Fruit fly (Drosophila melanogaster) whole organism, embryonic: ENCODE measurements around the gene CG43680.
A peak's percentile ranks its signal among the peaks of the same experiment; 100 is the strongest.

Experiments
- Atf6 ChIP-seq: fragments of 200-800 bp; sonication (Bioruptor generic); IDR thresholded peaks from 2 replicates; pipeline ENCODE4 v1.3.6; 2022; ENCODE audit warnings: missing biosample characterization, missing genetic modification characterization
- Awh ChIP-seq: fragments of 200-800 bp; sonication (Bioruptor generic); IDR thresholded peaks from 2 replicates; pipeline ENCODE4, ENCODE4 v1.3.6; 2022; ENCODE audit warnings: missing biosample characterization, missing genetic modification characterization
- CG10979 ChIP-seq: fragments of 200-800 bp; sonication (Bioruptor generic); optimal IDR thresholded peaks from 2 replicates; lab custom pipeline; 2018; ENCODE audit warnings: missing biosample characterization, mild to moderate bottlenecking, missing genetic modification characterization, moderate library complexity
- CG14014 ChIP-seq: fragments of 200-800 bp; sonication (Bioruptor generic); IDR thresholded peaks from 2 replicates; pipeline ENCODE4 v1.3.6; 2022; ENCODE audit warnings: missing biosample characterization, missing genetic modification characterization
- CG14441 ChIP-seq: fragments of 200-800 bp; sonication (Bioruptor generic); IDR thresholded peaks from 2 replicates; pipeline ENCODE4 v1.3.6; 2022; ENCODE audit warnings: missing biosample characterization, missing genetic modification characterization
- CG15696 ChIP-seq: fragments of 200-800 bp; sonication (Bioruptor generic); optimal IDR thresholded peaks from 2 replicates; lab custom pipeline; 2019; ENCODE audit warnings: missing biosample characterization, mild to moderate bottlenecking, missing genetic modification characterization, moderate library complexity
- CG2199 ChIP-seq: fragments of 200-800 bp; sonication (Bioruptor generic); IDR thresholded peaks from 3 replicates; pipeline ENCODE4 v1.3.6; 2022; ENCODE audit warnings: missing biosample characterization, missing genetic modification characterization
- CG3995 ChIP-seq: fragments of 200-800 bp; sonication (Bioruptor generic); optimal IDR thresholded peaks from 3 replicates; lab custom pipeline; 2016; ENCODE audit warnings: missing biosample characterization, missing genetic modification characterization
- CG7963 ChIP-seq: fragments of 200-800 bp; sonication (Bioruptor generic); IDR thresholded peaks from 3 replicates; pipeline ENCODE4 v1.3.6; 2022; ENCODE audit warnings: missing biosample characterization, missing genetic modification characterization; ENCODE audit not compliant: partially characterized antibody
- CG8281 ChIP-seq: fragments of 200-800 bp; sonication (Bioruptor generic); optimal IDR thresholded peaks from 2 replicates; lab custom pipeline; 2018; ENCODE audit warnings: missing biosample characterization, mild to moderate bottlenecking, missing genetic modification characterization, moderate library complexity
- CG8359 ChIP-seq: fragments of 200-800 bp; sonication (Bioruptor generic); optimal IDR thresholded peaks from 2 replicates; lab custom pipeline; 2017; ENCODE audit warnings: missing biosample characterization, mild to moderate bottlenecking, missing genetic modification characterization, borderline replicate concordance
- CG9817 ChIP-seq: fragments of 200-800 bp; sonication (Bioruptor generic); optimal IDR thresholded peaks from 2 replicates; lab custom pipeline; 2018; ENCODE audit warnings: missing biosample characterization, mild to moderate bottlenecking, missing genetic modification characterization, moderate library complexity
- CkIIα-i1 ChIP-seq: fragments of 200-800 bp; sonication (Bioruptor generic); IDR thresholded peaks from 2 replicates; pipeline ENCODE4 v1.3.6; 2022; ENCODE audit warnings: missing biosample characterization, missing genetic modification characterization
- Dip3 ChIP-seq: fragments of 200-800 bp; sonication (Bioruptor generic); optimal IDR thresholded peaks from 3 replicates; lab custom pipeline; 2016; ENCODE audit warnings: missing biosample characterization, missing genetic modification characterization
- Doc2 ChIP-seq: fragments of 200-800 bp; sonication (Bioruptor generic); IDR thresholded peaks from 2 replicates; pipeline ENCODE4 v1.3.6; 2022; ENCODE audit warnings: missing biosample characterization, missing genetic modification characterization
- Fer3 ChIP-seq: fragments of 200-800 bp; sonication (Bioruptor generic); optimal IDR thresholded peaks from 2 replicates; lab custom pipeline; 2018; ENCODE audit warnings: missing biosample characterization, mild to moderate bottlenecking, missing genetic modification characterization, moderate library complexity
- Hr78 ChIP-seq, 2 experiments: fragments of 200-800 bp in 1 of 2; fragments of >200 bp in 1 of 2; sonication (Bioruptor generic) in 1 of 2; optimal IDR thresholded peaks; 2 replicates each; lab custom pipeline; 2017 to 2019; ENCODE audit warnings: missing biosample characterization in 2 of 2, missing genetic modification characterization in 2 of 2, mild to moderate bottlenecking in 1 of 2, moderate library complexity in 1 of 2
- MTF-1 ChIP-seq: fragments of 200-800 bp; sonication (Bioruptor generic); optimal IDR thresholded peaks from 2 replicates; lab custom pipeline; 2018; ENCODE audit warnings: missing biosample characterization, mild to moderate bottlenecking, missing genetic modification characterization, borderline replicate concordance
- NC2β ChIP-seq: fragments of 200-800 bp; sonication (Bioruptor generic); optimal IDR thresholded peaks from 2 replicates; lab custom pipeline; 2016; ENCODE audit warnings: missing biosample characterization, missing genetic modification characterization
- NFAT ChIP-seq: fragments of 200-800 bp; sonication (Bioruptor generic); IDR thresholded peaks from 2 replicates; pipeline ENCODE4 v1.3.6; 2022; ENCODE audit warnings: missing biosample characterization, missing genetic modification characterization
- Oaz ChIP-seq: fragments of 200-800 bp; sonication (Bioruptor generic); IDR thresholded peaks from 2 replicates; pipeline ENCODE4 v1.3.6; 2022; ENCODE audit warnings: missing biosample characterization, missing genetic modification characterization
- al ChIP-seq: fragments of 200-800 bp; sonication (Bioruptor generic); IDR thresholded peaks from 2 replicates; pipeline ENCODE4 v1.3.6; 2022; ENCODE audit warnings: missing biosample characterization, missing genetic modification characterization
- ara ChIP-seq: fragments of 200-800 bp; sonication (Bioruptor generic); IDR thresholded peaks from 2 replicates; pipeline ENCODE4 v1.3.6; 2022; ENCODE audit warnings: missing biosample characterization, missing genetic modification characterization
- bbx ChIP-seq: fragments of 200-800 bp; sonication (Bioruptor generic); IDR thresholded peaks from 2 replicates; pipeline ENCODE4 v1.3.6; 2022; ENCODE audit warnings: missing biosample characterization, missing genetic modification characterization; ENCODE audit not compliant: partially characterized antibody
- bsh ChIP-seq, 2 experiments: fragments of 200-800 bp; sonication (Bioruptor generic); optimal IDR thresholded peaks; 2 replicates each; lab custom pipeline; 2017 to 2018; ENCODE audit warnings: mild to moderate bottlenecking in 2 of 2, missing biosample characterization in 2 of 2, missing genetic modification characterization in 2 of 2, moderate library complexity in 1 of 2
- caup ChIP-seq: fragments of 200-800 bp; sonication (Bioruptor generic); optimal IDR thresholded peaks from 3 replicates; lab custom pipeline; 2017; ENCODE audit warnings: missing biosample characterization, mild to moderate bottlenecking, missing genetic modification characterization, moderate library complexity; ENCODE audit not compliant: severe bottlenecking
- chn ChIP-seq: fragments of 200-800 bp; sonication (Bioruptor generic); optimal IDR thresholded peaks from 2 replicates; lab custom pipeline; 2016; ENCODE audit warnings: missing biosample characterization, missing genetic modification characterization
- crc ChIP-seq: fragments of 200-800 bp; sonication (Bioruptor generic); optimal IDR thresholded peaks from 2 replicates; lab custom pipeline; 2016; ENCODE audit warnings: missing biosample characterization, missing genetic modification characterization
- cwo ChIP-seq: fragments of 200-800 bp; sonication (Bioruptor generic); optimal IDR thresholded peaks from 3 replicates; lab custom pipeline; 2017; ENCODE audit warnings: missing biosample characterization, missing genetic modification characterization, mild to moderate bottlenecking, moderate library complexity, missing genetic modification reagents
- dm ChIP-seq: fragments of 200-800 bp; sonication (Bioruptor generic); optimal IDR thresholded peaks from 3 replicates; lab custom pipeline; 2016; ENCODE audit warnings: missing biosample characterization, missing genetic modification characterization
- en ChIP-seq: fragments of 200-800 bp; sonication (Bioruptor generic); optimal IDR thresholded peaks from 2 replicates; lab custom pipeline; 2016; ENCODE audit warnings: missing biosample characterization, missing genetic modification characterization
- exex ChIP-seq: fragments of 200-800 bp; sonication (Bioruptor generic); optimal IDR thresholded peaks from 4 replicates; lab custom pipeline; 2018; ENCODE audit warnings: missing biosample characterization, mild to moderate bottlenecking, missing genetic modification characterization, moderate library complexity
- fd64A ChIP-seq: fragments of 200-800 bp; sonication (Bioruptor generic); optimal IDR thresholded peaks from 3 replicates; lab custom pipeline; 2018; ENCODE audit warnings: missing biosample characterization, mild to moderate bottlenecking, missing genetic modification characterization
- fu2 ChIP-seq: fragments of 200-800 bp; sonication (Bioruptor generic); optimal IDR thresholded peaks from 2 replicates; lab custom pipeline; 2016; ENCODE audit warnings: missing biosample characterization, missing genetic modification characterization
- lab ChIP-seq: fragments of 200-800 bp; sonication (Bioruptor generic); optimal IDR thresholded peaks from 3 replicates; lab custom pipeline; 2017; ENCODE audit warnings: missing biosample characterization, missing genetic modification characterization, mild to moderate bottlenecking, moderate library complexity, missing genetic modification reagents
- lmd ChIP-seq: fragments of 200-800 bp; sonication (Bioruptor generic); IDR thresholded peaks from 2 replicates; pipeline ENCODE4 v1.3.6; 2022; ENCODE audit warnings: missing biosample characterization, missing genetic modification characterization
- nerfin-2 ChIP-seq: fragments of 200-800 bp; sonication (Bioruptor generic); IDR thresholded peaks from 2 replicates; pipeline ENCODE4 v1.3.6; 2022; ENCODE audit warnings: missing biosample characterization, missing genetic modification characterization; ENCODE audit not compliant: partially characterized antibody
- org-1 ChIP-seq: fragments of 200-800 bp; sonication (Bioruptor generic); optimal IDR thresholded peaks from 2 replicates; lab custom pipeline; 2017; ENCODE audit warnings: missing biosample characterization, missing genetic modification characterization
- psq ChIP-seq: fragments of 200-800 bp; sonication (Bioruptor generic); optimal IDR thresholded peaks from 2 replicates; lab custom pipeline; 2017; ENCODE audit warnings: missing biosample characterization, missing genetic modification characterization
- pum ChIP-seq: fragments of 200-800 bp; sonication (Bioruptor generic); optimal IDR thresholded peaks from 2 replicates; lab custom pipeline; 2016; ENCODE audit warnings: missing biosample characterization, missing genetic modification characterization
- ro ChIP-seq: fragments of 200-800 bp; sonication (Bioruptor generic); IDR thresholded peaks from 2 replicates; pipeline ENCODE4 v1.3.6; 2022; ENCODE audit warnings: missing biosample characterization, missing genetic modification characterization
- schlank ChIP-seq: fragments of 200-800 bp; sonication (Bioruptor generic); optimal IDR thresholded peaks from 2 replicates; lab custom pipeline; 2018; ENCODE audit warnings: missing biosample characterization, mild to moderate bottlenecking, missing genetic modification characterization
- sens-2 ChIP-seq: fragments of 200-800 bp; sonication (Bioruptor generic); IDR thresholded peaks from 2 replicates; pipeline ENCODE4 v1.3.6; 2022; ENCODE audit warnings: missing biosample characterization, missing genetic modification characterization
- slou ChIP-seq: fragments of 200-800 bp; sonication (Bioruptor generic); optimal IDR thresholded peaks from 3 replicates; lab custom pipeline; 2016; ENCODE audit warnings: missing biosample characterization, missing genetic modification characterization
- slp2 ChIP-seq: fragments of 200-800 bp; sonication (Bioruptor generic); optimal IDR thresholded peaks from 2 replicates; lab custom pipeline; 2016; ENCODE audit warnings: missing biosample characterization, missing genetic modification characterization
- ssp ChIP-seq: fragments of 200-800 bp; sonication (Bioruptor generic); IDR thresholded peaks from 2 replicates; pipeline ENCODE4 v1.3.6; 2022; ENCODE audit warnings: missing biosample characterization, missing genetic modification characterization
- sug ChIP-seq: fragments of 200-800 bp; optimal IDR thresholded peaks from 2 replicates; lab custom pipeline; 2019; ENCODE audit warnings: missing biosample characterization, mild to moderate bottlenecking, missing genetic modification characterization, moderate library complexity
- tgo ChIP-seq: fragments of 200-800 bp; sonication (Bioruptor generic); IDR thresholded peaks from 3 replicates; pipeline ENCODE4 v1.3.6; 2022; ENCODE audit warnings: missing biosample characterization, missing genetic modification characterization
- trem ChIP-seq: fragments of 200-800 bp; optimal IDR thresholded peaks from 3 replicates; lab custom pipeline; 2019; ENCODE audit warnings: missing biosample characterization, mild to moderate bottlenecking, missing genetic modification characterization, moderate library complexity

Gene CG43680

DNA sequence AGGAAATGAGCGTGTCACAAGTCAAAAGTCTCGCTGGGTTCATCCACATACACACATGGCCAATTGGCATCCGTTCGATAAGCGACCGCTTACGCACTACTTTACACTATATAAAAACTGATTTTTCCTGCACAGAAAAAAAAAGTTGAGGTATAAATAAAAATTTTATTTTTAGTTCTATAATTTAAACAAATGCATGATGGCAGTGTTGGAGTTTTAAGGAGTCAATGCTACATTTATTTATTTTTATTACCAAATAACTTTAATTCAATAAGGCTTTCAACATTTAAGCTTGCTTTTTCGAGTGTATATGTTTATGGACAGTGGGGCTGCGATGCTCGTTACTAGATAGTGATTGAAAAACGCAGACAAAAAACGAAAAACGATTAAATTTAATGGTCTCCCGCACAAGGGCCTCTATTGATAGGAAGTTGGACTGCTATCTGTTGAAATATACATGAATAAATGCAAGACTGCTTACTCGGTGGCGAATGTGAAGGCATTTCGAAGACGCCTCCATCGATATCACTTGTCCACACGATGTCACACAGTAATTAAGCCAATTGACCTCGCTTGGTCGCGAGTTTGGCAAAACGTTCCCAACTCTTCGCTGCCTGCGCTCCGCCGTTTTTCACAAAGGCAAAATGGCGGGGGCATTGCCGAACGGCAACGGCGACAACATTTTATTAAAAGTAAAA is 41.4 kb downstream of the CG43680 start (continued):
- TF ChIP-seq CG3995 (no peak), CkIIα-i1 (GFP tag; lab: Robert Waterston, UW) (no peak), Doc2 (GFP tag; lab: Robert Waterston, UW) (no peak), bsh (GFP tag; optimal IDR thresholded peaks at IDR 0.05; lab: Kevin White, UChicago) (peak; percentile 42 to 85), trem (peak; percentile 74), caup (GFP tag; lab: Kevin White, UChicago) (peak; percentile 35), NC2β (GFP tag; lab: Kevin White, UChicago) (no peak), psq (GFP tag; lab: Kevin White, UChicago) (peak; percentile 39), Dip3 (GFP tag; lab: Kevin White, UChicago) (no peak), CG15696 (peak; percentile 82), dm (GFP tag; lab: Kevin White, UChicago) (no peak), org-1 (peak; percentile 62), slp2 (peak; percentile 20), bbx (GFP tag; lab: Robert Waterston, UW) (no peak), Awh (GFP tag; lab: Robert Waterston, UW) (peak; percentile 65), MTF-1 (GFP tag; lab: Kevin White, UChicago) (peak; percentile 23), pum (GFP tag; lab: Kevin White, UChicago) (peak; percentile 47), en (GFP tag; lab: Kevin White, UChicago) (peak; percentile 38), fu2 (GFP tag; lab: Kevin White, UChicago) (no peak), CG14441 (GFP tag; lab: Robert Waterston, UW) (peak; percentile 76), CG14014 (GFP tag; lab: Robert Waterston, UW) (peak; percentile 58; the same call in 1 of the 2 replicates), lmd (GFP tag; lab: Robert Waterston, UW) (peak; percentile 71), CG8281 (tag; lab: Kevin White, UChicago) (peak; percentile 47), nerfin-2 (GFP tag; lab: Robert Waterston, UW) (no peak), CG2199 (GFP tag; lab: Robert Waterston, UW) (peak; percentile 69; the same call in 1 of the 3 replicates), CG10979 (tag; lab: Kevin White, UChicago) (peak; percentile 78), lab (GFP tag; lab: Kevin White, UChicago) (peak; percentile 81), ro (GFP tag; lab: Robert Waterston, UW) (peak; percentile 9; the same call in 1 of the 2 replicates), exex (tag; lab: Kevin White, UChicago) (peak; percentile 16), Fer3 (tag; lab: Kevin White, UChicago) (peak; percentile 75), Oaz (peak; percentile 37; the same call in 1 of the 2 replicates), al (GFP tag; lab: Robert Waterston, UW) (peak; percentile 38; the same call in 1 of the 2 replicates), crc (GFP tag; lab: Kevin White, UChicago) (no peak), tgo (GFP tag; lab: Robert Waterston, UW) (peak; percentile 82), fd64A (GFP tag; lab: Kevin White, UChicago) (no peak), slou (GFP tag; lab: Kevin White, UChicago) (peak; percentile 25), CG9817 (tag; lab: Kevin White, UChicago) (peak; percentile 68), CG7963 (GFP tag; lab: Robert Waterston, UW) (no peak), sug (peak; percentile 52), NFAT (GFP tag; lab: Robert Waterston, UW) (peak; percentile 27; the same call in 1 of the 2 replicates), ara (GFP tag; lab: Robert Waterston, UW) (peak; percentile 68; the same call in 1 of the 2 replicates), schlank (tag; lab: Kevin White, UChicago) (no peak), chn (GFP tag; lab: Kevin White, UChicago) (no peak), Hr78 (GFP tag; optimal IDR thresholded peaks at IDR 0.05; lab: Kevin White, UChicago) (peak in 1 of 2 experiments; percentile 74), sens-2 (GFP tag; lab: Robert Waterston, UW) (peak; percentile 65), Atf6 (GFP tag; lab: Robert Waterston, UW) (peak; percentile 74), cwo (GFP tag; lab: Kevin White, UChicago) (peak; percentile 67), CG8359 (GFP tag; lab: Kevin White, UChicago) (peak; percentile 14), ssp (peak; percentile 45; the same call in 1 of the 2 replicates)
